Worm (Caenorhabditis elegans) whole organism, early embryonic: ENCODE results near the gene let-418.
"Not testable (repeated sequence)": the region's sequence is repeated elsewhere in the genome, so short reads cannot be mapped to it uniquely, and the experiment has no call there.

Experiments used
- B0310.2 ChIP-seq: sonication (generic microtip); optimal IDR thresholded peaks from 2 replicates; lab custom pipeline; 2016; ENCODE audit warnings: mild to moderate bottlenecking, missing genetic modification characterization, missing compliant biosample characterization
- F13C5.2 ChIP-seq: sonication (generic microtip); optimal IDR thresholded peaks from 2 replicates; lab custom pipeline; 2017; ENCODE audit warnings: mild to moderate bottlenecking, missing genetic modification characterization, inconsistent platforms, missing compliant biosample characterization
- aly-1 ChIP-seq: sonication (generic microtip); optimal IDR thresholded peaks from 2 replicates; lab custom pipeline; 2016; ENCODE audit warnings: missing genetic modification characterization, missing compliant biosample characterization
- ama-1 ChIP-seq: fragments of 150-350 bp; optimal IDR thresholded peaks from 2 replicates; lab custom pipeline; 2014
- flt-1 ChIP-seq: fragments of 200-800 bp; sonication (Bioruptor generic); IDR thresholded peaks from 2 replicates; pipeline ENCODE4 v1.3.6; 2022; ENCODE audit warnings: missing genetic modification characterization, missing compliant biosample characterization
- hmg-4 ChIP-seq: fragments of 200-800 bp; sonication (Bioruptor generic); optimal IDR thresholded peaks from 2 replicates; lab custom pipeline; 2018; ENCODE audit warnings: mild to moderate bottlenecking, missing genetic modification characterization, missing compliant biosample characterization
- pes-1 ChIP-seq: fragments of 200-800 bp; sonication (Bioruptor generic); IDR thresholded peaks from 2 replicates; pipeline ENCODE4 v1.3.6; 2022; ENCODE audit warnings: missing genetic modification reagents, missing genetic modification characterization, missing compliant biosample characterization
- tbx-37 ChIP-seq: fragments of 200-800 bp; sonication (Bioruptor generic); conservative IDR thresholded peaks from 2 replicates; pipeline ENCODE4 v1.3.6; 2022; ENCODE audit warnings: missing genetic modification reagents, missing genetic modification characterization, missing compliant biosample characterization

DNA sequence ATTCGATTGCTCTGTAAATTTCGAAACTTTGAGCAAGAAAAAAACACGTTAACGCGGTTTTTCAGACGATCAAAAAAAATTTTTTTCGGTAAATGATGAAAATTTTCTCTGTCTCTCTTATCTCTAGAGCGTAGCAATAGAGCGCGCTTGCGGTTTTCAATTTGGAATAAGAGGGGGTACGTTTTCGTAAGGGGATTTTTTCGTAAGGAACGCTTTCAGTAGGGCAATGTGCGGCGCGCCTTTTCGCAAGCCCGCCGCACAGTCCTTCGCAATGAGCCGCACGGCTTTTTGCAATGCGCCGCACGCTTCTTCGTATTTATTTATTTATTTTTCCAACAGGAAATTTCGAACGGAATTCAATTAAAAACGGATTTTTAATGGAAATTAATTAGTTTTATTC, 49.7 kb upstream of the let-418 start, which contains the start of gene F44E7.4:
- TF ChIP-seq B0310.2 (tag; lab: Kevin White, UChicago); F13C5.2 (tag; lab: Kevin White, UChicago); hmg-4 (GFP tag; lab: Kevin White, UChicago); aly-1; ama-1 (lab: Kevin White, UChicago): not testable (repeated sequence)
- peak; percentile 73 for TF ChIP-seq tbx-37
- TF ChIP-seq pes-1 (GFP tag; lab: Robert Waterston, UW) = peak; percentile 87
- TF ChIP-seq flt-1 = peak; percentile 77
